Worm (Caenorhabditis elegans): ENCODE results near the gene tric-1B.2.

ce11 chrII:12264847-12265246, 14.3 kb downstream of the tric-1B.2 start:
- TF ChIP-seq nhr-76 (tag; optimal IDR thresholded peaks at IDR 0.05) = no peak
- TF ChIP-seq ztf-11 (tag; optimal IDR thresholded peaks at IDR 0.05) = no peak
- no peak for TF ChIP-seq pqm-1 (tag; optimal IDR thresholded peaks at IDR 0.05)
- no peak for TF ChIP-seq unc-62 (GFP tag; optimal IDR thresholded peaks at IDR 0.05)
- no peak for TF ChIP-seq fkh-10 (GFP tag; optimal IDR thresholded peaks at IDR 0.05)
- no peak for TF ChIP-seq ceh-28 (tag; optimal IDR thresholded peaks at IDR 0.05)
- no peak for TF ChIP-seq nhr-237 (tag; optimal IDR thresholded peaks at IDR 0.05)
- no peak for TF ChIP-seq nhr-25 (tag; optimal IDR thresholded peaks at IDR 0.05)
- TF ChIP-seq egl-27 (tag; optimal IDR thresholded peaks at IDR 0.05) = no peak
- TF ChIP-seq fos-1 (tag; optimal IDR thresholded peaks at IDR 0.05) = no peak
